Fruit fly (Drosophila melanogaster) whole organism, pupa: ENCODE measurements around the gene PIP82.

Experiments used
- CG10348 ChIP-seq: fragments of 200-800 bp; sonication (Bioruptor generic); IDR thresholded peaks from 2 replicates; pipeline ENCODE4 v1.3.6; 2022; ENCODE audit warnings: missing biosample characterization, missing genetic modification characterization
- CG13204 ChIP-seq: fragments of 200-800 bp; sonication (Bioruptor generic); optimal IDR thresholded peaks from 2 replicates; lab custom pipeline; 2018; ENCODE audit warnings: missing biosample characterization, mild to moderate bottlenecking, missing genetic modification characterization, moderate library complexity
- CG14655 ChIP-seq: fragments of 200-800 bp; sonication (Bioruptor generic); optimal IDR thresholded peaks from 3 replicates; lab custom pipeline; 2017; ENCODE audit warnings: mild to moderate bottlenecking, missing biosample characterization, missing genetic modification reagents, missing genetic modification characterization
- CG32121 ChIP-seq: fragments of 200-800 bp; sonication (Bioruptor generic); IDR thresholded peaks from 2 replicates; pipeline ENCODE4 v1.3.6; 2022; ENCODE audit warnings: missing biosample characterization, missing genetic modification characterization
- CG34367 ChIP-seq: fragments of 200-800 bp; sonication (Bioruptor generic); optimal IDR thresholded peaks from 2 replicates; lab custom pipeline; 2018; ENCODE audit warnings: missing biosample characterization, mild to moderate bottlenecking, missing genetic modification characterization
- CG8159 ChIP-seq: fragments of 200-800 bp; sonication (Bioruptor generic); optimal IDR thresholded peaks from 3 replicates; lab custom pipeline; 2018; ENCODE audit warnings: missing biosample characterization, mild to moderate bottlenecking, missing genetic modification characterization, moderate library complexity
- CG8301 ChIP-seq: fragments of 200-800 bp; sonication (Bioruptor generic); optimal IDR thresholded peaks from 2 replicates; lab custom pipeline; 2018; ENCODE audit warnings: missing biosample characterization, mild to moderate bottlenecking, missing genetic modification characterization
- CG9948 ChIP-seq: fragments of 200-800 bp; sonication (Bioruptor generic); optimal IDR thresholded peaks from 2 replicates; lab custom pipeline; 2018; ENCODE audit warnings: missing biosample characterization, mild to moderate bottlenecking, missing genetic modification characterization, moderate library complexity
- D1 ChIP-seq: fragments of 200-800 bp; sonication (Bioruptor generic); optimal IDR thresholded peaks from 2 replicates; lab custom pipeline; 2018; ENCODE audit warnings: missing biosample characterization, mild to moderate bottlenecking, missing genetic modification characterization, moderate library complexity
- fd96Ca ChIP-seq: fragments of 200-800 bp; sonication (Bioruptor generic); IDR thresholded peaks from 3 replicates; pipeline ENCODE4 v1.3.6; 2022; ENCODE audit warnings: missing biosample characterization, missing genetic modification characterization
- rn ChIP-seq: fragments of 200-800 bp; sonication (Bioruptor generic); IDR thresholded peaks from 2 replicates; pipeline ENCODE4 v1.3.6; 2022; ENCODE audit warnings: missing biosample characterization, missing genetic modification characterization

dm6 chrX:8483671-8484070, 45.8 kb downstream of the PIP82 start, which contains the start of gene CG33223:
- no peak for TF ChIP-seq CG32121 (GFP tag; lab: Robert Waterston, UW)
- no peak for TF ChIP-seq fd96Ca
- TF ChIP-seq CG10348 (GFP tag; lab: Robert Waterston, UW), result no peak
- TF ChIP-seq CG13204 (GFP tag; lab: Kevin White, UChicago), result no peak
- no peak for TF ChIP-seq CG9948
- TF ChIP-seq D1 (tag; lab: Kevin White, UChicago), result no peak
- no peak for TF ChIP-seq rn (GFP tag; lab: Robert Waterston, UW)
- no peak for TF ChIP-seq CG8301 (tag; lab: Kevin White, UChicago)
- no peak for TF ChIP-seq CG8159 (tag; lab: Kevin White, UChicago)
- no peak for TF ChIP-seq CG14655 (GFP tag; lab: Kevin White, UChicago)
- no peak for TF ChIP-seq CG34367 (tag; lab: Kevin White, UChicago)
